Fruit fly (Drosophila melanogaster) whole organism, embryonic: ENCODE measurements around the gene syd.

Source experiments
- Antp ChIP-seq: fragments of 200-800 bp; sonication (Bioruptor generic); optimal IDR thresholded peaks from 3 replicates; lab custom pipeline; 2016; ENCODE audit warnings: missing biosample characterization, missing genetic modification characterization
- Atf-2 ChIP-seq: fragments of 200-800 bp; sonication (Bioruptor generic); optimal IDR thresholded peaks from 2 replicates; lab custom pipeline; 2016; ENCODE audit warnings: missing biosample characterization, missing genetic modification characterization
- B-H1 ChIP-seq: fragments of 200-800 bp; sonication (Bioruptor generic); IDR thresholded peaks from 3 replicates; pipeline ENCODE4 v1.3.6; 2022; ENCODE audit warnings: missing biosample characterization, missing genetic modification characterization
- CG10274 ChIP-seq: fragments of 200-800 bp; sonication (Bioruptor generic); optimal IDR thresholded peaks from 3 replicates; lab custom pipeline; 2017; ENCODE audit warnings: missing biosample characterization, mild to moderate bottlenecking, missing genetic modification characterization
- CG10321 ChIP-seq: fragments of 200-800 bp; sonication (Bioruptor generic); IDR thresholded peaks from 2 replicates; pipeline ENCODE4 v1.3.6; 2022; ENCODE audit warnings: missing biosample characterization, missing genetic modification characterization
- CG10959 ChIP-seq: fragments of 200-800 bp; sonication (Bioruptor generic); IDR thresholded peaks from 2 replicates; pipeline ENCODE4 v1.3.6; 2022; ENCODE audit warnings: missing biosample characterization, missing genetic modification characterization
- CG11696 ChIP-seq: fragments of 200-800 bp; sonication (Bioruptor generic); IDR thresholded peaks from 2 replicates; pipeline ENCODE4 v1.3.6; 2022; ENCODE audit warnings: missing biosample characterization, missing genetic modification characterization
- CG12071 ChIP-seq: fragments of 200-800 bp; sonication (Bioruptor generic); optimal IDR thresholded peaks from 3 replicates; lab custom pipeline; 2018; ENCODE audit warnings: missing biosample characterization, mild to moderate bottlenecking, missing genetic modification characterization
- CG16813 ChIP-seq: fragments of 200-800 bp; sonication (Bioruptor generic); IDR thresholded peaks from 3 replicates; pipeline ENCODE4 v1.3.6; 2022; ENCODE audit warnings: missing biosample characterization, missing genetic modification characterization; ENCODE audit not compliant: partially characterized antibody
- CG17385 ChIP-seq: fragments of 200-800 bp; sonication (Bioruptor generic); optimal IDR thresholded peaks from 3 replicates; lab custom pipeline; 2018; ENCODE audit warnings: missing biosample characterization, mild to moderate bottlenecking, missing genetic modification characterization
- CG17568 ChIP-seq: fragments of 200-800 bp; sonication (Bioruptor generic); optimal IDR thresholded peaks from 2 replicates; lab custom pipeline; 2018; ENCODE audit warnings: missing biosample characterization, mild to moderate bottlenecking, missing genetic modification characterization, moderate library complexity
- CG34224 ChIP-seq: fragments of 200-800 bp; sonication (Bioruptor generic); IDR thresholded peaks from 3 replicates; pipeline ENCODE4 v1.3.6; 2022; ENCODE audit warnings: missing biosample characterization, missing genetic modification characterization; ENCODE audit not compliant: partially characterized antibody
- CG7963 ChIP-seq: fragments of 200-800 bp; sonication (Bioruptor generic); IDR thresholded peaks from 3 replicates; pipeline ENCODE4 v1.3.6; 2022; ENCODE audit warnings: missing biosample characterization, missing genetic modification characterization; ENCODE audit not compliant: partially characterized antibody
- Camta ChIP-seq: fragments of 200-800 bp; sonication (Bioruptor generic); optimal IDR thresholded peaks from 2 replicates; lab custom pipeline; 2016; ENCODE audit warnings: missing biosample characterization, missing genetic modification characterization
- D ChIP-seq, 2 experiments: fragments of 200-800 bp in 1 of 2; fragments of >200 bp in 1 of 2; sonication (Bioruptor generic) in 1 of 2; optimal IDR thresholded peaks; 2 replicates in 1 of 2; 3 replicates in 1 of 2; lab custom pipeline; 2017; ENCODE audit warnings: mild to moderate bottlenecking in 1 of 2, missing biosample characterization in 1 of 2, missing genetic modification characterization in 1 of 2, missing genetic modification reagents in 1 of 2
- Dfd ChIP-seq, 2 experiments: fragments of >200 bp; optimal IDR thresholded peaks; 2 replicates each; lab custom pipeline; 2017; ENCODE audit warnings: missing biosample characterization in 2 of 2, missing genetic modification characterization in 2 of 2
- Dll ChIP-seq: fragments of 200-800 bp; sonication (Bioruptor generic); IDR thresholded peaks from 4 replicates; pipeline ENCODE4 v1.3.6; 2022; ENCODE audit warnings: missing biosample characterization, missing genetic modification characterization; ENCODE audit not compliant: partially characterized antibody
- E2f2 ChIP-seq: fragments of 200-800 bp; sonication (Bioruptor generic); IDR thresholded peaks from 2 replicates; pipeline ENCODE4 v1.3.6; 2022; ENCODE audit warnings: missing biosample characterization, missing genetic modification characterization
- Ets97D ChIP-seq: fragments of 200-800 bp; sonication (Bioruptor generic); optimal IDR thresholded peaks from 3 replicates; lab custom pipeline; 2016; ENCODE audit warnings: missing biosample characterization, missing genetic modification characterization
- Fer1 ChIP-seq: fragments of 200-800 bp; sonication (Bioruptor generic); optimal IDR thresholded peaks from 2 replicates; lab custom pipeline; 2017; ENCODE audit warnings: missing biosample characterization, mild to moderate bottlenecking, missing genetic modification characterization
- H15 ChIP-seq: fragments of 200-800 bp; sonication (Bioruptor generic); IDR thresholded peaks from 3 replicates; pipeline ENCODE4 v1.3.6; 2022; ENCODE audit warnings: missing biosample characterization, missing genetic modification characterization
- Jarid2 ChIP-seq: fragments of 200-800 bp; sonication (Bioruptor generic); optimal IDR thresholded peaks from 3 replicates; lab custom pipeline; 2017; ENCODE audit warnings: mild to moderate bottlenecking, missing biosample characterization, missing genetic modification reagents, missing genetic modification characterization
- Lhr ChIP-seq: fragments of 200-800 bp; sonication (Bioruptor generic); optimal IDR thresholded peaks from 3 replicates; lab custom pipeline; 2017; ENCODE audit warnings: mild to moderate bottlenecking, missing biosample characterization, missing genetic modification reagents, missing genetic modification characterization
- NC2α ChIP-seq: fragments of 200-800 bp; sonication (Bioruptor generic); optimal IDR thresholded peaks from 2 replicates; lab custom pipeline; 2016; ENCODE audit warnings: missing biosample characterization, missing genetic modification characterization
- Nf-YB ChIP-seq: fragments of 200-800 bp; sonication (Bioruptor generic); optimal IDR thresholded peaks from 3 replicates; lab custom pipeline; 2019; ENCODE audit warnings: missing biosample characterization, mild to moderate bottlenecking, missing genetic modification characterization, moderate library complexity
- Opbp ChIP-seq: fragments of 200-800 bp; sonication (Bioruptor generic); IDR thresholded peaks from 3 replicates; pipeline ENCODE4 v1.3.6; 2022; ENCODE audit warnings: missing biosample characterization, missing genetic modification characterization; ENCODE audit not compliant: partially characterized antibody
- Ptx1 ChIP-seq: fragments of 200-800 bp; sonication (Bioruptor generic); IDR thresholded peaks from 2 replicates; pipeline ENCODE4 v1.3.6; 2022; ENCODE audit warnings: missing biosample characterization, missing genetic modification characterization
- Sin3A ChIP-seq: fragments of >200 bp; optimal IDR thresholded peaks from 2 replicates; lab custom pipeline; 2018
- Six4 ChIP-seq: fragments of 200-800 bp; sonication (Bioruptor generic); optimal IDR thresholded peaks from 2 replicates; lab custom pipeline; 2016; ENCODE audit warnings: missing biosample characterization, missing genetic modification characterization
- ac ChIP-seq: fragments of 200-800 bp; sonication (Bioruptor generic); optimal IDR thresholded peaks from 3 replicates; lab custom pipeline; 2017; ENCODE audit warnings: missing biosample characterization, mild to moderate bottlenecking, missing genetic modification characterization
- bbx ChIP-seq: fragments of 200-800 bp; sonication (Bioruptor generic); IDR thresholded peaks from 2 replicates; pipeline ENCODE4 v1.3.6; 2022; ENCODE audit warnings: missing biosample characterization, missing genetic modification characterization; ENCODE audit not compliant: partially characterized antibody
- croc ChIP-seq: fragments of 200-800 bp; sonication (Bioruptor generic); conservative IDR thresholded peaks from 3 replicates; pipeline ENCODE4 v1.3.6; 2022; ENCODE audit warnings: missing biosample characterization, missing genetic modification characterization
- esg ChIP-seq: fragments of 200-800 bp; sonication (Bioruptor generic); conservative IDR thresholded peaks from 2 replicates; pipeline ENCODE4 v1.3.6; 2022; ENCODE audit warnings: missing biosample characterization, missing genetic modification characterization
- ftz-f1 ChIP-seq: fragments of 200-800 bp; sonication (Bioruptor generic); optimal IDR thresholded peaks from 2 replicates; lab custom pipeline; 2016; ENCODE audit warnings: missing biosample characterization, missing genetic modification characterization
- gcm ChIP-seq: fragments of 200-800 bp; sonication (Bioruptor generic); optimal IDR thresholded peaks from 2 replicates; lab custom pipeline; 2019; ENCODE audit warnings: missing biosample characterization, mild to moderate bottlenecking, missing genetic modification characterization, moderate library complexity
- hb ChIP-seq: fragments of 200-800 bp; sonication (Bioruptor generic); IDR thresholded peaks from 3 replicates; pipeline ENCODE4 v1.3.6; 2022; ENCODE audit warnings: missing biosample characterization, missing genetic modification characterization; ENCODE audit not compliant: partially characterized antibody
- lilli ChIP-seq: fragments of 200-800 bp; sonication (Bioruptor generic); optimal IDR thresholded peaks from 3 replicates; lab custom pipeline; 2016; ENCODE audit warnings: missing biosample characterization, missing genetic modification characterization
- lov ChIP-seq, 2 experiments: fragments of 200-800 bp in 1 of 2; fragments of >200 bp in 1 of 2; sonication (Bioruptor generic) in 1 of 2; IDR thresholded peaks in 1 of 2; optimal IDR thresholded peaks in 1 of 2; 2 replicates in 1 of 2; 3 replicates in 1 of 2; pipeline versions ENCODE4 v1.3.6 to Lab custom; 2017 to 2022; ENCODE audit warnings: missing biosample characterization in 1 of 2, missing genetic modification characterization in 1 of 2
- nmo ChIP-seq: fragments of 200-800 bp; sonication (Bioruptor generic); optimal IDR thresholded peaks from 2 replicates; lab custom pipeline; 2018; ENCODE audit warnings: missing biosample characterization, mild to moderate bottlenecking, missing genetic modification characterization, moderate library complexity
- pfk ChIP-seq: fragments of 200-800 bp; sonication (Bioruptor generic); optimal IDR thresholded peaks from 2 replicates; lab custom pipeline; 2018; ENCODE audit warnings: missing biosample characterization, mild to moderate bottlenecking, missing genetic modification characterization, moderate library complexity
- prd ChIP-seq, 3 experiments: fragments of >200 bp in 2 of 3; fragments of 200-800 bp in 1 of 3; sonication (Bioruptor generic) in 1 of 3; optimal IDR thresholded peaks in 2 of 3; IDR thresholded peaks in 1 of 3; 2 replicates in 2 of 3; 3 replicates in 1 of 3; pipeline versions ENCODE4 v1.3.6 to Lab custom; 2017 to 2022; ENCODE audit warnings: missing biosample characterization in 1 of 3, missing genetic modification characterization in 1 of 3
- run ChIP-seq: fragments of 200-800 bp; sonication (Bioruptor generic); optimal IDR thresholded peaks from 3 replicates; lab custom pipeline; 2018; ENCODE audit warnings: missing biosample characterization, mild to moderate bottlenecking, missing genetic modification characterization
- salm ChIP-seq: fragments of 200-800 bp; sonication (Bioruptor generic); optimal IDR thresholded peaks from 2 replicates; lab custom pipeline; 2018; ENCODE audit warnings: missing biosample characterization, mild to moderate bottlenecking, missing genetic modification characterization
- shn ChIP-seq: fragments of 200-800 bp; sonication (Bioruptor generic); optimal IDR thresholded peaks from 3 replicates; lab custom pipeline; 2016; ENCODE audit warnings: missing biosample characterization, missing genetic modification characterization
- sna ChIP-seq: fragments of 200-800 bp; sonication (Bioruptor generic); IDR thresholded peaks from 2 replicates; pipeline ENCODE4 v1.3.6; 2022; ENCODE audit warnings: missing biosample characterization, missing genetic modification characterization; ENCODE audit not compliant: partially characterized antibody
- tgo ChIP-seq: fragments of 200-800 bp; sonication (Bioruptor generic); IDR thresholded peaks from 3 replicates; pipeline ENCODE4 v1.3.6; 2022; ENCODE audit warnings: missing biosample characterization, missing genetic modification characterization
- unc-4 ChIP-seq: fragments of 200-800 bp; sonication (Bioruptor generic); IDR thresholded peaks from 2 replicates; pipeline ENCODE4 v1.3.6; 2022; ENCODE audit warnings: missing biosample characterization, missing genetic modification characterization; ENCODE audit not compliant: partially characterized antibody
- wek ChIP-seq: fragments of 200-800 bp; sonication (Bioruptor generic); optimal IDR thresholded peaks from 3 replicates; lab custom pipeline; 2018; ENCODE audit warnings: missing biosample characterization, mild to moderate bottlenecking, missing genetic modification characterization, moderate library complexity
- yki ChIP-seq: fragments of >200 bp; optimal IDR thresholded peaks from 3 replicates; lab custom pipeline; 2018
- zf30C ChIP-seq: fragments of 200-800 bp; sonication (Bioruptor generic); optimal IDR thresholded peaks from 3 replicates; lab custom pipeline; 2018; ENCODE audit warnings: missing biosample characterization, mild to moderate bottlenecking, missing genetic modification characterization

syd gene

dm6 chr3L:7970442-7970841, 34.5 kb upstream of the syd start, which contains the start of gene RNaseX25 (continued):
- TF ChIP-seq wek (GFP tag; lab: Kevin White, UChicago) (no peak), CG34224 (peak; percentile 97), unc-4 (GFP tag; lab: Robert Waterston, UW) (peak; percentile 96), CG12071 (GFP tag; lab: Kevin White, UChicago) (no peak), lilli (no peak), zf30C (GFP tag; lab: Kevin White, UChicago) (no peak), tgo (GFP tag; lab: Robert Waterston, UW) (no peak), Ets97D (peak; percentile 10), CG10959 (GFP tag; lab: Robert Waterston, UW) (no peak), Camta (GFP tag; lab: Kevin White, UChicago) (no peak), Atf-2 (GFP tag; lab: Kevin White, UChicago) (no peak), B-H1 (GFP tag; lab: Robert Waterston, UW) (no peak), salm (tag; lab: Kevin White, UChicago) (no peak), yki (no peak), CG17385 (GFP tag; lab: Kevin White, UChicago) (no peak), CG7963 (GFP tag; lab: Robert Waterston, UW) (peak; percentile 93), Antp (no peak), ftz-f1 (peak; percentile 71), bbx (GFP tag; lab: Robert Waterston, UW) (peak; percentile 93), Fer1 (GFP tag; lab: Kevin White, UChicago) (peak; percentile 28), shn (GFP tag; lab: Kevin White, UChicago) (no peak), Lhr (GFP tag; lab: Kevin White, UChicago) (no peak), run (tag; lab: Kevin White, UChicago) (no peak), Six4 (GFP tag; lab: Kevin White, UChicago) (no peak), D (optimal IDR thresholded peaks at IDR 0.05; lab: Kevin White, UChicago) (no peak), D (GFP tag; optimal IDR thresholded peaks at IDR 0.05; lab: Kevin White, UChicago) (no peak), lov (optimal IDR thresholded peaks at IDR 0.05; lab: Kevin White, UChicago) (no peak), lov (GFP tag; IDR thresholded peaks at IDR 0.05; lab: Robert Waterston, UW) (no peak), esg (no peak), CG16813 (GFP tag; lab: Robert Waterston, UW) (peak; percentile 87), croc (GFP tag; lab: Robert Waterston, UW) (no peak), sna (GFP tag; lab: Robert Waterston, UW) (peak; percentile 96), Sin3A (lab: Kevin White, UChicago) (no peak), hb (GFP tag; lab: Robert Waterston, UW) (peak; percentile 88), Dfd (GFP tag; optimal IDR thresholded peaks at IDR 0.05; lab: Kevin White, UChicago) (no peak), E2f2 (GFP tag; lab: Robert Waterston, UW) (peak; percentile 92), Opbp (peak; percentile 92), CG10321 (GFP tag; lab: Robert Waterston, UW) (no peak), gcm (GFP tag; lab: Kevin White, UChicago) (no peak), Dll (GFP tag; lab: Robert Waterston, UW) (peak; percentile 97), prd (optimal IDR thresholded peaks at IDR 0.05; lab: Kevin White, UChicago) (no peak), prd (GFP tag; IDR thresholded peaks at IDR 0.05; lab: Robert Waterston, UW) (no peak), ac (GFP tag; lab: Kevin White, UChicago) (no peak), Ptx1 (GFP tag; lab: Robert Waterston, UW) (no peak), CG17568 (GFP tag; lab: Kevin White, UChicago) (no peak), pfk (GFP tag; lab: Kevin White, UChicago) (no peak), Jarid2 (GFP tag; lab: Kevin White, UChicago) (no peak), Nf-YB (GFP tag; lab: Kevin White, UChicago) (no peak), CG11696 (no peak), NC2α (GFP tag; lab: Kevin White, UChicago) (no peak), nmo (GFP tag; lab: Kevin White, UChicago) (no peak), H15 (GFP tag; lab: Robert Waterston, UW) (no peak), CG10274 (GFP tag; lab: Kevin White, UChicago) (no peak)
